Fruit fly (Drosophila melanogaster) whole organism, embryonic: ENCODE results near the gene unc-119.

ENCODE experiments used
- Blimp-1 ChIP-seq: fragments of 200-800 bp; sonication (Bioruptor generic); optimal IDR thresholded peaks from 3 replicates; lab custom pipeline; 2018; ENCODE audit warnings: missing biosample characterization, missing genetic modification characterization, mild to moderate bottlenecking, moderate library complexity, missing genetic modification reagents
- CG10267 ChIP-seq: fragments of 200-800 bp; sonication (Bioruptor generic); optimal IDR thresholded peaks from 2 replicates; lab custom pipeline; 2018; ENCODE audit warnings: missing biosample characterization, mild to moderate bottlenecking, missing genetic modification characterization, moderate library complexity
- CG12659 ChIP-seq: fragments of 200-800 bp; sonication (Bioruptor generic); optimal IDR thresholded peaks from 3 replicates; lab custom pipeline; 2017; ENCODE audit warnings: mild to moderate bottlenecking, missing biosample characterization, missing genetic modification reagents, missing genetic modification characterization
- CG13424 ChIP-seq: fragments of 200-800 bp; sonication (Bioruptor generic); optimal IDR thresholded peaks from 2 replicates; lab custom pipeline; 2019; ENCODE audit warnings: missing biosample characterization, mild to moderate bottlenecking, missing genetic modification characterization, moderate library complexity
- CG13624 ChIP-seq: fragments of 200-800 bp; sonication (Bioruptor generic); optimal IDR thresholded peaks from 2 replicates; lab custom pipeline; 2016; ENCODE audit warnings: missing biosample characterization, missing genetic modification characterization
- CG14710 ChIP-seq: fragments of 200-800 bp; sonication (Bioruptor generic); optimal IDR thresholded peaks from 3 replicates; lab custom pipeline; 2019; ENCODE audit warnings: missing biosample characterization, mild to moderate bottlenecking, missing genetic modification characterization, moderate library complexity
- CG15479 ChIP-seq: fragments of 200-800 bp; sonication (Bioruptor generic); optimal IDR thresholded peaks from 3 replicates; lab custom pipeline; 2019; ENCODE audit warnings: missing biosample characterization, mild to moderate bottlenecking, missing genetic modification characterization, moderate library complexity
- CG1647 ChIP-seq: fragments of 200-800 bp; sonication (Bioruptor generic); optimal IDR thresholded peaks from 3 replicates; lab custom pipeline; 2016; ENCODE audit warnings: missing biosample characterization, missing genetic modification characterization
- CG17328 ChIP-seq: fragments of 200-800 bp; sonication (Bioruptor generic); IDR thresholded peaks from 2 replicates; pipeline ENCODE4 v1.3.6; 2022; ENCODE audit warnings: missing biosample characterization, missing genetic modification characterization
- CG18476 ChIP-seq: fragments of 200-800 bp; sonication (Bioruptor generic); optimal IDR thresholded peaks from 2 replicates; lab custom pipeline; 2016; ENCODE audit warnings: missing biosample characterization, mild to moderate bottlenecking, missing genetic modification characterization
- CG2116 ChIP-seq: fragments of 200-800 bp; sonication (Bioruptor generic); optimal IDR thresholded peaks from 3 replicates; lab custom pipeline; 2018; ENCODE audit warnings: missing biosample characterization, mild to moderate bottlenecking, missing genetic modification characterization
- CG2678 ChIP-seq: fragments of 200-800 bp; sonication (Bioruptor generic); optimal IDR thresholded peaks from 3 replicates; lab custom pipeline; 2019; ENCODE audit warnings: missing biosample characterization, mild to moderate bottlenecking, missing genetic modification characterization, moderate library complexity
- CG4730 ChIP-seq: fragments of 200-800 bp; sonication (Bioruptor generic); IDR thresholded peaks from 2 replicates; pipeline ENCODE4 v1.3.6; 2022; ENCODE audit warnings: missing biosample characterization, missing genetic modification characterization
- CG6254 ChIP-seq: fragments of 200-800 bp; sonication (Bioruptor generic); optimal IDR thresholded peaks from 3 replicates; lab custom pipeline; 2017; ENCODE audit warnings: mild to moderate bottlenecking, missing biosample characterization, missing genetic modification reagents, missing genetic modification characterization
- CG6791 ChIP-seq: fragments of 200-800 bp; sonication (Bioruptor generic); IDR thresholded peaks from 3 replicates; pipeline ENCODE4 v1.3.6; 2022; ENCODE audit warnings: missing biosample characterization, missing genetic modification characterization; ENCODE audit not compliant: partially characterized antibody
- CG7928 ChIP-seq: fragments of 200-800 bp; sonication (Bioruptor generic); optimal IDR thresholded peaks from 2 replicates; lab custom pipeline; 2017; ENCODE audit warnings: missing biosample characterization, mild to moderate bottlenecking, missing genetic modification characterization
- CG8089 ChIP-seq: fragments of 200-800 bp; sonication (Bioruptor generic); optimal IDR thresholded peaks from 3 replicates; lab custom pipeline; 2016; ENCODE audit warnings: missing biosample characterization, missing genetic modification characterization
- CG9797 ChIP-seq: fragments of 200-800 bp; sonication (Bioruptor generic); optimal IDR thresholded peaks from 3 replicates; lab custom pipeline; 2018; ENCODE audit warnings: missing biosample characterization, mild to moderate bottlenecking, missing genetic modification characterization
- CG9876 ChIP-seq: fragments of 200-800 bp; sonication (Bioruptor generic); optimal IDR thresholded peaks from 2 replicates; lab custom pipeline; 2016; ENCODE audit warnings: missing biosample characterization, missing genetic modification characterization
- HmgD ChIP-seq: fragments of 200-800 bp; sonication (Bioruptor generic); optimal IDR thresholded peaks from 3 replicates; lab custom pipeline; 2016; ENCODE audit warnings: missing biosample characterization, missing genetic modification characterization
- Pdp1 ChIP-seq, 2 experiments: fragments of 200-800 bp; sonication (Bioruptor generic); optimal IDR thresholded peaks; 3 replicates each; lab custom pipeline; 2016; ENCODE audit warnings: missing biosample characterization in 2 of 2, missing genetic modification characterization in 2 of 2, mild to moderate bottlenecking in 1 of 2, moderate library complexity in 1 of 2
- Vsx1 ChIP-seq: fragments of 200-800 bp; sonication (Bioruptor generic); optimal IDR thresholded peaks from 2 replicates; lab custom pipeline; 2017; ENCODE audit warnings: missing biosample characterization, mild to moderate bottlenecking, missing genetic modification characterization, missing genetic modification reagents
- amos ChIP-seq: fragments of 200-800 bp; sonication (Bioruptor generic); IDR thresholded peaks from 2 replicates; pipeline ENCODE4 v1.3.6; 2022; ENCODE audit warnings: missing biosample characterization, missing genetic modification characterization; ENCODE audit not compliant: partially characterized antibody
- ap ChIP-seq: fragments of 200-800 bp; sonication (Bioruptor generic); IDR thresholded peaks from 2 replicates; pipeline ENCODE4 v1.3.6; 2022; ENCODE audit warnings: missing biosample characterization, missing genetic modification characterization
- cad ChIP-seq: fragments of >200 bp; optimal IDR thresholded peaks from 2 replicates; lab custom pipeline; 2017; ENCODE audit warnings: missing biosample characterization, missing genetic modification characterization
- chif ChIP-seq, 2 experiments: fragments of 200-800 bp; sonication (Bioruptor generic); optimal IDR thresholded peaks; 3 replicates each; lab custom pipeline; 2016; ENCODE audit warnings: missing biosample characterization in 2 of 2, missing genetic modification characterization in 2 of 2
- croc ChIP-seq: fragments of 200-800 bp; sonication (Bioruptor generic); conservative IDR thresholded peaks from 3 replicates; pipeline ENCODE4 v1.3.6; 2022; ENCODE audit warnings: missing biosample characterization, missing genetic modification characterization
- dm ChIP-seq: fragments of 200-800 bp; sonication (Bioruptor generic); optimal IDR thresholded peaks from 3 replicates; lab custom pipeline; 2016; ENCODE audit warnings: missing biosample characterization, missing genetic modification characterization
- fu2 ChIP-seq: fragments of 200-800 bp; sonication (Bioruptor generic); optimal IDR thresholded peaks from 2 replicates; lab custom pipeline; 2016; ENCODE audit warnings: missing biosample characterization, missing genetic modification characterization
- gem ChIP-seq: fragments of 200-800 bp; sonication (Bioruptor generic); optimal IDR thresholded peaks from 2 replicates; lab custom pipeline; 2019; ENCODE audit warnings: missing biosample characterization, mild to moderate bottlenecking, missing genetic modification characterization, moderate library complexity
- gfzf ChIP-seq: fragments of 200-800 bp; sonication (Bioruptor generic); optimal IDR thresholded peaks from 2 replicates; lab custom pipeline; 2016; ENCODE audit warnings: missing biosample characterization, mild to moderate bottlenecking, missing genetic modification characterization, moderate library complexity
- grn ChIP-seq: fragments of 200-800 bp; sonication (Bioruptor generic); optimal IDR thresholded peaks from 3 replicates; lab custom pipeline; 2017; ENCODE audit warnings: missing biosample characterization, missing genetic modification characterization
- kah ChIP-seq: fragments of 200-800 bp; sonication (Bioruptor generic); optimal IDR thresholded peaks from 2 replicates; lab custom pipeline; 2018; ENCODE audit warnings: missing biosample characterization, mild to moderate bottlenecking, missing genetic modification characterization
- kni ChIP-seq: fragments of 200-800 bp; sonication (Bioruptor generic); optimal IDR thresholded peaks from 3 replicates; lab custom pipeline; 2017; ENCODE audit warnings: mild to moderate bottlenecking, missing biosample characterization, missing genetic modification reagents, missing genetic modification characterization
- lbe ChIP-seq: fragments of 200-800 bp; sonication (Bioruptor generic); optimal IDR thresholded peaks from 2 replicates; lab custom pipeline; 2016; ENCODE audit warnings: missing biosample characterization, mild to moderate bottlenecking, missing genetic modification characterization
- lov ChIP-seq, 2 experiments: fragments of 200-800 bp in 1 of 2; fragments of >200 bp in 1 of 2; sonication (Bioruptor generic) in 1 of 2; IDR thresholded peaks in 1 of 2; optimal IDR thresholded peaks in 1 of 2; 2 replicates in 1 of 2; 3 replicates in 1 of 2; pipeline versions ENCODE4 v1.3.6 to Lab custom; 2017 to 2022; ENCODE audit warnings: missing biosample characterization in 1 of 2, missing genetic modification characterization in 1 of 2
- oc ChIP-seq: fragments of 200-800 bp; sonication (Bioruptor generic); optimal IDR thresholded peaks from 2 replicates; lab custom pipeline; 2018; ENCODE audit warnings: missing biosample characterization, mild to moderate bottlenecking, missing genetic modification characterization, moderate library complexity
- pb ChIP-seq: fragments of 200-800 bp; sonication (Bioruptor generic); optimal IDR thresholded peaks from 3 replicates; lab custom pipeline; 2016; ENCODE audit warnings: missing biosample characterization, missing genetic modification characterization
- pho ChIP-seq: fragments of 200-800 bp; sonication (Bioruptor generic); optimal IDR thresholded peaks from 2 replicates; lab custom pipeline; 2016; ENCODE audit warnings: missing biosample characterization, missing genetic modification characterization
- rib ChIP-seq: fragments of 200-800 bp; sonication (Bioruptor generic); IDR thresholded peaks from 2 replicates; pipeline ENCODE4 v1.3.6; 2022; ENCODE audit warnings: missing biosample characterization, missing genetic modification characterization
- run ChIP-seq: fragments of 200-800 bp; sonication (Bioruptor generic); optimal IDR thresholded peaks from 3 replicates; lab custom pipeline; 2018; ENCODE audit warnings: missing biosample characterization, mild to moderate bottlenecking, missing genetic modification characterization
- slp2 ChIP-seq: fragments of 200-800 bp; sonication (Bioruptor generic); optimal IDR thresholded peaks from 2 replicates; lab custom pipeline; 2016; ENCODE audit warnings: missing biosample characterization, missing genetic modification characterization
- sqz ChIP-seq: fragments of 200-800 bp; sonication (Bioruptor generic); optimal IDR thresholded peaks from 3 replicates; lab custom pipeline; 2018; ENCODE audit warnings: missing biosample characterization, mild to moderate bottlenecking, missing genetic modification characterization
- ssp ChIP-seq: fragments of 200-800 bp; sonication (Bioruptor generic); IDR thresholded peaks from 2 replicates; pipeline ENCODE4 v1.3.6; 2022; ENCODE audit warnings: missing biosample characterization, missing genetic modification characterization
- stwl ChIP-seq: fragments of 200-800 bp; sonication (Bioruptor generic); optimal IDR thresholded peaks from 3 replicates; lab custom pipeline; 2018; ENCODE audit warnings: missing biosample characterization, mild to moderate bottlenecking, missing genetic modification characterization, moderate library complexity
- sug ChIP-seq: fragments of 200-800 bp; optimal IDR thresholded peaks from 2 replicates; lab custom pipeline; 2019; ENCODE audit warnings: missing biosample characterization, mild to moderate bottlenecking, missing genetic modification characterization, moderate library complexity
- tll ChIP-seq, 2 experiments: fragments of 200-800 bp in 1 of 2; fragments of >200 bp in 1 of 2; sonication (Bioruptor generic) in 1 of 2; optimal IDR thresholded peaks; 2 replicates each; lab custom pipeline; 2017 to 2019; ENCODE audit warnings: missing biosample characterization in 2 of 2, missing genetic modification characterization in 2 of 2, mild to moderate bottlenecking in 1 of 2, moderate library complexity in 1 of 2
- toy ChIP-seq: fragments of 200-800 bp; sonication (Bioruptor generic); IDR thresholded peaks from 2 replicates; pipeline ENCODE4 v1.3.6; 2022; ENCODE audit warnings: missing biosample characterization, missing genetic modification characterization

The unc-119 gene

DNA sequence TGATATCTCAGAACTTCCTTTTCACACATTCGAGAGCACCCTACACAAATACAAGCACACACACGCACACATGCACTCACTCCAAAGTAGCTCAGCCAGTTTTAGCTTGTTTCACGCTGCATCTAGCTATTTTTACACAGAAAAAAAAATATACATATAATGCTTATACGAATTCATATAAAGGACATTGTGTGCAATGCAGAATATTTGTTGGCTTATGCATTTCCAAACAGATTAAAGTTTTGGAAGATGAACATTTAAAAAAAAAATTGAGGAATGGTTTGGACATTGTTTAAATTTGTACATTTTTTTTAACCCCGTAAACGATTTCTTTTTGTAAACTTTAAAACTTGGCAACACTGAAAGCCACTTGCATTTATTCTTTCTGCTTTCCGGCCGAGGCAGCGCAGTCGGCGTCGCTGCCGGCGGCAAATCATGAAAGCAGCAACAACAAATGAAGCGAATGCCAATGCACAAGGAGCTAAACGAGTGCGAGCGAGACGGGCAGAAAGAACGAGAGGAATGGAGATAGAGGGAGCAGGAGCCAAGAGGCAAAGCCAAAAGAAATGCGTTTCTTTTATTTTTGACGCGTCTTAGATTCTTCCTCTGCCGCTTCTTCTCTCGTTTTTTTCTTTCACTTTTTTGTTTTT, 28.1 kb upstream of the unc-119 start (continued):
- peak; percentile 74 for TF ChIP-seq CG17328 (GFP tag; lab: Robert Waterston, UW)
- TF ChIP-seq CG2116 = peak; percentile 49
- peak; percentile 56 for TF ChIP-seq Vsx1 (GFP tag; lab: Kevin White, UChicago)
- no peak for TF ChIP-seq CG6791 (GFP tag; lab: Robert Waterston, UW)
- no peak for TF ChIP-seq CG4730 (GFP tag; lab: Robert Waterston, UW)
- TF ChIP-seq Blimp-1 (GFP tag; lab: Kevin White, UChicago) = peak; percentile 87
- peak; percentile 47 for TF ChIP-seq lbe (GFP tag; lab: Kevin White, UChicago)
- TF ChIP-seq CG13624 (GFP tag; lab: Kevin White, UChicago) = peak; percentile 23
- TF ChIP-seq CG2678 = peak; percentile 81
- peak; percentile 93 for TF ChIP-seq gem (tag; lab: Kevin White, UChicago)
- no peak for TF ChIP-seq kni (GFP tag; lab: Kevin White, UChicago)
- peak; percentile 71 to 81 for TF ChIP-seq Pdp1 (GFP tag; optimal IDR thresholded peaks at IDR 0.05; lab: Kevin White, UChicago)
- peak; percentile 78 for TF ChIP-seq croc (GFP tag; lab: Robert Waterston, UW)
- TF ChIP-seq CG6254 (GFP tag; lab: Kevin White, UChicago) = peak; percentile 89
- TF ChIP-seq HmgD (GFP tag; lab: Kevin White, UChicago) = no peak
- peak; percentile 56 for TF ChIP-seq dm (GFP tag; lab: Kevin White, UChicago)
- peak; percentile 93 for TF ChIP-seq CG14710
- TF ChIP-seq amos (GFP tag; lab: Robert Waterston, UW) = no peak
- TF ChIP-seq sqz (GFP tag; lab: Kevin White, UChicago) = no peak
- peak; percentile 62 for TF ChIP-seq slp2
- no peak for TF ChIP-seq fu2 (GFP tag; lab: Kevin White, UChicago)
- TF ChIP-seq tll (GFP tag; optimal IDR thresholded peaks at IDR 0.05; lab: Kevin White, UChicago) = no peak
- TF ChIP-seq kah (GFP tag; lab: Kevin White, UChicago) = peak; percentile 54
- peak; percentile 64 for TF ChIP-seq CG18476
- no peak for TF ChIP-seq rib
- no peak for TF ChIP-seq CG1647 (GFP tag; lab: Kevin White, UChicago)
- peak; percentile 80 for TF ChIP-seq oc (tag; lab: Kevin White, UChicago)
- 0 out of 2 replicates have a peak, but pooled peaks have one; percentile 47 for TF ChIP-seq ap (GFP tag; lab: Robert Waterston, UW)
- no peak for TF ChIP-seq lov (optimal IDR thresholded peaks at IDR 0.05; lab: Kevin White, UChicago)
- peak; percentile 53; the same call in 1 of the 3 replicates for TF ChIP-seq lov (GFP tag; IDR thresholded peaks at IDR 0.05; lab: Robert Waterston, UW)
- TF ChIP-seq CG7928 = no peak
- TF ChIP-seq CG8089 (GFP tag; lab: Kevin White, UChicago) = peak; percentile 73
- no peak for TF ChIP-seq grn
- no peak for TF ChIP-seq toy
- TF ChIP-seq sug = no peak
- no peak for TF ChIP-seq pho (GFP tag; lab: Kevin White, UChicago)
- peak; percentile 75 to 86 for TF ChIP-seq chif (GFP tag; optimal IDR thresholded peaks at IDR 0.05; lab: Kevin White, UChicago)
- TF ChIP-seq CG9797 (GFP tag; lab: Kevin White, UChicago) = no peak
- no peak for TF ChIP-seq CG9876 (GFP tag; lab: Kevin White, UChicago)
- no peak for TF ChIP-seq pb (GFP tag; lab: Kevin White, UChicago)
- TF ChIP-seq CG12659 (GFP tag; lab: Kevin White, UChicago) = peak; percentile 55
- TF ChIP-seq ssp (GFP tag; lab: Robert Waterston, UW) = peak; percentile 61
- peak; percentile 57 for TF ChIP-seq stwl (tag; lab: Kevin White, UChicago)
- TF ChIP-seq run (tag; lab: Kevin White, UChicago) = peak; percentile 47
- TF ChIP-seq gfzf (GFP tag; lab: Kevin White, UChicago) = no peak
- peak; percentile 81 for TF ChIP-seq CG13424 (tag; lab: Kevin White, UChicago)
- TF ChIP-seq CG10267 (tag; lab: Kevin White, UChicago) = peak; percentile 85
- no peak for TF ChIP-seq cad (GFP tag; lab: Kevin White, UChicago)
- no peak for TF ChIP-seq CG15479 (GFP tag; lab: Kevin White, UChicago)
